Worm (Caenorhabditis elegans) whole organism, L4/young adult: Measurements from ENCODE around the gene Y62H9A.1.

ENCODE experiments used
- W03F9.2 ChIP-seq: fragments of 150-350 bp; optimal IDR thresholded peaks from 2 replicates; lab custom pipeline; 2014; ENCODE audit warnings: missing biosample characterization, missing genetic modification characterization
- dao-5 ChIP-seq: sonication (generic microtip); optimal IDR thresholded peaks from 2 replicates; lab custom pipeline; 2016; ENCODE audit warnings: missing genotype, missing genetic modification characterization, moderate library complexity, missing compliant biosample characterization
- him-1 ChIP-seq: sonication (generic microtip); optimal IDR thresholded peaks from 2 replicates; lab custom pipeline; 2016; ENCODE audit warnings: missing genotype, missing genetic modification reagents, missing genetic modification characterization, missing compliant biosample characterization

- TF ChIP-seq him-1 (tag; lab: Kevin White, UChicago), result no peak
- TF ChIP-seq W03F9.2 (tag; lab: Kevin White, UChicago), result no peak
- TF ChIP-seq dao-5 (tag; lab: Kevin White, UChicago), result no peak
Measured at ce11 chrX:11850572-11850971, 24.8 kb upstream of the Y62H9A.1 start, which contains the start of gene F54F7.14.
